Worm (Caenorhabditis elegans) whole organism, early embryonic: Measurements from ENCODE around the gene K11H12.11.

Source experiments
- B0310.2 ChIP-seq: sonication (generic microtip); optimal IDR thresholded peaks from 2 replicates; lab custom pipeline; 2016; ENCODE audit warnings: mild to moderate bottlenecking, missing genetic modification characterization, missing compliant biosample characterization
- F13C5.2 ChIP-seq: sonication (generic microtip); optimal IDR thresholded peaks from 2 replicates; lab custom pipeline; 2017; ENCODE audit warnings: mild to moderate bottlenecking, missing genetic modification characterization, inconsistent platforms, missing compliant biosample characterization
- aly-1 ChIP-seq: sonication (generic microtip); optimal IDR thresholded peaks from 2 replicates; lab custom pipeline; 2016; ENCODE audit warnings: missing genetic modification characterization, missing compliant biosample characterization
- ama-1 ChIP-seq: fragments of 150-350 bp; optimal IDR thresholded peaks from 2 replicates; lab custom pipeline; 2014
- ceh-13 ChIP-seq: fragments of 200-800 bp; sonication (Bioruptor generic); optimal IDR thresholded peaks from 2 replicates; lab custom pipeline; 2018; ENCODE audit warnings: mild to moderate bottlenecking, missing genetic modification characterization, missing compliant biosample characterization
- ceh-36 ChIP-seq: sonication (generic microtip); optimal IDR thresholded peaks from 2 replicates; lab custom pipeline; 2016; ENCODE audit warnings: missing genetic modification characterization, inconsistent platforms, missing compliant biosample characterization
- ets-7 ChIP-seq: sonication (generic microtip); optimal IDR thresholded peaks from 2 replicates; lab custom pipeline; 2016; ENCODE audit warnings: missing genotype, missing genetic modification characterization, missing compliant biosample characterization
- flt-1 ChIP-seq: fragments of 200-800 bp; sonication (Bioruptor generic); IDR thresholded peaks from 2 replicates; pipeline ENCODE4 v1.3.6; 2022; ENCODE audit warnings: missing genetic modification characterization, missing compliant biosample characterization
- hmbx-1 ChIP-seq: sonication (generic microtip); optimal IDR thresholded peaks from 2 replicates; lab custom pipeline; 2016; ENCODE audit warnings: mild to moderate bottlenecking, missing genetic modification characterization, missing compliant biosample characterization
- hmg-4 ChIP-seq: fragments of 200-800 bp; sonication (Bioruptor generic); optimal IDR thresholded peaks from 2 replicates; lab custom pipeline; 2018; ENCODE audit warnings: mild to moderate bottlenecking, missing genetic modification characterization, missing compliant biosample characterization
- hnd-1 ChIP-seq: sonication (generic microtip); optimal IDR thresholded peaks from 2 replicates; lab custom pipeline; 2016; ENCODE audit warnings: missing genetic modification characterization, missing compliant biosample characterization
- pes-1 ChIP-seq: fragments of 200-800 bp; sonication (Bioruptor generic); IDR thresholded peaks from 2 replicates; pipeline ENCODE4 v1.3.6; 2022; ENCODE audit warnings: missing genetic modification reagents, missing genetic modification characterization, missing compliant biosample characterization
- scrt-1 ChIP-seq: fragments of 200-800 bp; sonication (Bioruptor generic); IDR thresholded peaks from 2 replicates; pipeline ENCODE4 v1.3.6; 2022; ENCODE audit warnings: missing genetic modification characterization, missing compliant biosample characterization
- sea-1 ChIP-seq: fragments of 200-800 bp; sonication (Bioruptor generic); conservative IDR thresholded peaks from 2 replicates; pipeline ENCODE4 v1.3.6; 2022; ENCODE audit warnings: missing genetic modification characterization, missing compliant biosample characterization
- tbx-11 ChIP-seq: fragments of 200-800 bp; sonication (Bioruptor generic); IDR thresholded peaks from 2 replicates; pipeline ENCODE4 v1.3.6; 2022; ENCODE audit warnings: missing genetic modification characterization, missing compliant biosample characterization
- tbx-37 ChIP-seq: fragments of 200-800 bp; sonication (Bioruptor generic); conservative IDR thresholded peaks from 2 replicates; pipeline ENCODE4 v1.3.6; 2022; ENCODE audit warnings: missing genetic modification reagents, missing genetic modification characterization, missing compliant biosample characterization
- tra-4 ChIP-seq: sonication (generic microtip); optimal IDR thresholded peaks from 2 replicates; lab custom pipeline; 2017; ENCODE audit warnings: missing genetic modification characterization, missing compliant biosample characterization

K11H12.11 gene

DNA sequence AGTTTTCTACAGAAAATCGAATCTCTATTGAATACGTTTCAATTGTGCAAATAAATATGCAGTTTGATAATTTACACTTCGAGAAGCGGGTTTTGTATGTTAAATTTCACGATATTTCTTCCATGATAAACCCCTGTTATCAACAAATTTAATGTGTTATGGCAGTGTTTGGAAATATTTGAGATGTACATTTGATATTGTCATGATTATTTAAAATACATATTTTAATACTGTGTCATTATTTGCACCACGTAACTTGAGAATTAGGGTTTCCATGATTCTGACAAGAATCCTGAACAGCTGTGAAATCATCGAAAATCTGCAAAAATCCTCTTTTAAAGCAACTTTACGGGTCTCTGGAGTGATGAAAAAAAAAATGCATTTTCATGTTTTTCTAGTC is at the start of gene K11H12.11:
K11H12.11 (minus strand) TSS at position 101 of the 400 bp plus-strand sequence.
- no peak for TF ChIP-seq F13C5.2 (tag; lab: Kevin White, UChicago)
- TF ChIP-seq tbx-11 (GFP tag; lab: Robert Waterston, UW): no peak
- no peak for TF ChIP-seq hmbx-1 (tag; lab: Kevin White, UChicago)
- no peak for TF ChIP-seq ama-1 (lab: Kevin White, UChicago)

DNA sequence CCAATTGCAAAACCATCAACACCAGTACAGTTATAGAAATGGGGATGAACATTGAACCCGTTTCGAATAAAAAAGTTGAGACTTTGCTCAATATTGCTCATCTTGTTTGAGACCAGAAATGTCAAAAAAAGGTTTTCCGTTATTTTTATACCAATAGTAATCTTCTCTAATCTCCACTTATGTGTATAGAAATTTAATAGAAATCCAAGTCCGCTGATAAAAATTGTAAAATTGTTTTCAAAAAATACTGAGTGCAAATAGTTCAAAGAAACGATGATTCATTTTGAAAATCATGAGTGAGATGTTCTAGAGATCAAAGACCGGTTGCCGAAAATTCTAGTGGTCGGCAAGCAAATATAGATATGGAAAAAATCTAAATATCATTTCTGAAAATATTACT is 49.0 kb upstream of the K11H12.11 start, which contains the start of gene Y55F3C.10:
Y55F3C.10 (minus strand) TSS at position 101 of the 400 bp plus-strand sequence.
- TF ChIP-seq hmg-4 (no peak), sea-1 (no peak), tbx-11 (GFP tag; lab: Robert Waterston, UW) (no peak), ceh-36 (tag; lab: Kevin White, UChicago) (no peak), pes-1 (GFP tag; lab: Robert Waterston, UW) (no peak), ama-1 (lab: Kevin White, UChicago) (no peak)

DNA sequence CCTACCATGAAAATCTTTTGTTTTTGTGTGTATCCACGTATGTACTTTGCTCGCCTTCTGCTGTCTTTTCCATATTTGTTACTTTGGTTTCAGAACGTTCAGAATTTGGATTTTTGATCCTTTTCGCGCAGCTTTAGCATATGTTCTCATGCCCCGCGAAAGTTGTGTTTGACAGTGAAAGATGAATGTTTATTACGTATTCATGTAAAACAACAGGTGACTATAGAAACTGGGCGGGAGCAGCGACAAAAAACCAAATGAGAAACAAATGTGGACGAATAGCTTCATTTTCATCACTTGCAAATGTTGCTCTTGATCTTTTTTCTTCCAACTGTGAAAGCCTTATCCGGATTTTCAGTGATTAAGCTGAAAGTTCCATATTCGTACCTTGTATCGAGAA is 46.0 kb upstream of the K11H12.11 start, which contains the start of gene clec-164:
clec-164 (plus strand) TSS at position 301 of the 400 bp plus-strand sequence.
- no peak for TF ChIP-seq ceh-36 (tag; lab: Kevin White, UChicago)

DNA sequence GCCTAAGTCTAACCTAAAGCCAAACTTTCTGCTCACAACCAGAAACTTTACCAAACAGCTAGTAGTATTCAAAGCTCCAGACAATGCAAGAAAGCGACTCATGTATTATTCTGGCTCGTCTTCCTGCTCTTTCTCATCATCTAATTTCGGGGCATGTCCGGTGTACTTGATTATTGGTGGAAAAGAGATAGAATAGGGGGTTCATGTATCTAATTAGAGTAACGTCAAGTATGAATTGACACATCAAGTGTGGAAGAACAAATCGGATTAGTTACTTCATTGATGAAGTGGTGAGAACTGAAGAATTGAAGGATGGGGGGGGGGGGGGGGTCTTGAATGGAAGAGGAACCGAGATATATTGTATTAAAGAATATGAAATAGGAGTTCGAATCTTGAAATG is 45.1 kb upstream of the K11H12.11 start:
- TF ChIP-seq tbx-37 (no peak), ama-1 (lab: Kevin White, UChicago) (no peak), ceh-36 (tag; lab: Kevin White, UChicago) (no peak), hmg-4 (no peak), hmbx-1 (tag; lab: Kevin White, UChicago) (no peak), tra-4 (tag; lab: Kevin White, UChicago) (no peak), sea-1 (no peak)

DNA sequence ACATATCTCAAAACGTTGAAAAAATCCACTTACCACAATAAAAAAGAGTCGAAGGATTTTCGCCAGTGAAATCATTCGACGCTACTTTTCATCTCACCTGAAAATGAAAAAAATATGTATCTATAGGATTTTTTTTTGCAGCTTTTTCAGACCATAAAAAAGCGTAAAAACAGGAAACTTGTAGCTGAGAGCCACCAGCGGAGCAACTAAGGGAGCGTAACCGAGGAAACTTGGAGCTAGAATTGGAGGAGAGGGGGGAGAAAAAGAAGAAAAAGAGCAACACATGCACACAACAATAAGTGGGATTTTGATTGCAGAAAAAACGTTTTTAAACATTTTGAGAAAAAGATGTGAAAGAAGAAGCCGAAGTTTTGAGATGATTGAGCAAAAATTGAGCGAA is 37.3 kb upstream of the K11H12.11 start, which contains the start of gene cutl-26:
cutl-26 (minus strand) TSS at position 101 of the 400 bp plus-strand sequence.
- TF ChIP-seq scrt-1: no peak
- TF ChIP-seq sea-1: no peak
- TF ChIP-seq tra-4 (tag; lab: Kevin White, UChicago): no peak

DNA sequence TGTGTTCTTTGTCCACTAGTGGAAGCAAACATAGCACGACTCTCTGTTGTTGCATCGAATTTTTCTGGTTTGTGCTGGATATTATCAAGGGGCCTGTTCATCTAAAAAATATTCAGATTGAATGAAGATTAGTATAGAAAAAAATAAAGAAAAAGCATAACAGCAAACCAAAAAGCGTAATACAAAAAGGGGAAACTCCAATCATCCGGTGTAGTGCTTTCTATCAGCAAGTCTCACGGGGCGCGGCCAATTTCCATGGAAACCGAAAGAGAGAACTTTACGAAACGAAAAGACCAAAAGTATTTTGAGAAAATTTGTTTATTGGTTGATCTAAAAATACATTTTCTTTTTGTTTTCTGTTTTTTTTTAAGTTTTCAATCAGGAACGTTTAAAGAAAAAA is 27.9 kb upstream of the K11H12.11 start, which contains the start of gene Y55F3C.17:
Y55F3C.17 (minus strand) TSS at position 101 of the 400 bp plus-strand sequence.
- TF ChIP-seq sea-1: no peak
- TF ChIP-seq flt-1: no peak
- no peak for TF ChIP-seq tbx-37
- TF ChIP-seq ets-7 (tag; lab: Kevin White, UChicago): no peak

DNA sequence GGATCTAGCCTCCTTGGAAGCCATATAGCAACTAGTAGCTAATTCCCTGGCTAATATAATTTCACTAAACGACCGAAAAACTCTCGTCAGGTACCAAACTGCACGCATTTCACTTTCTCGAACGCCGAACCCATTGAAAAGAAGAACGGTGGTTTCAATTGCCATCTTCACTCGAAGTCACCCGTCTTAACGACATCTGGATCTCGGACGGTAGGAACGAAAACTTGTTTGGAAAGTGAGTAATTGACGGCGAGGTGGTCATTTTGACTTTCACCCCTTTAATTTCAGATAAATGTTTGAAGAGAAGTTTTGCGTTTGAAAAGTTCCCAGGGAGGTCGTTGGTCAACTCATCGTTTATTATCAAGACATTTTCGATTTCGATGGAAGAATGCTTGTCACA is 14.4 kb upstream of the K11H12.11 start:
- TF ChIP-seq F13C5.2 (tag; lab: Kevin White, UChicago): no peak
- no peak for TF ChIP-seq scrt-1
- TF ChIP-seq flt-1: no peak

DNA sequence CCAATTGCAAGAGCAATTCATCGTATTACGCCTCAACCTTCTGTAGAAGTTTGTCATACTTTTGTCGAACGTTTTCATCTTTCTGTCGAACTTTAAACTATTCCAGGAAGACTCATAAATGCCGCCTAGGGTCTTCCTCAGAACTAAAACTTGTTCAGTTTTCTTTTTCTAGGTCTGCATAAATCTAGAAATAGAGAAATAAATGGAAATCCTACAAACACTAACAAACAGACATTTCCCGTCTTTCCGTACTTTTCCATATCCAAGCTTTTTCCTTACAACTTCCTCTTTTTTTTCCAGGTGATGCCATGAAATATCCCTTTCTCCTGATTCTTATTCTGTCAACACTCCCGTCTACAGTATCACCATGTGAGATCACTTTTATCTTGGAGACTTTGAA is 13.8 kb upstream of the K11H12.11 start, which contains the start of gene cutl-28:
cutl-28 (plus strand) TSS at position 301 of the 400 bp plus-strand sequence.
- TF ChIP-seq ama-1 (lab: Kevin White, UChicago) (no peak), hmbx-1 (tag; lab: Kevin White, UChicago) (no peak), ets-7 (tag; lab: Kevin White, UChicago) (no peak), ceh-13 (no peak), ceh-36 (tag; lab: Kevin White, UChicago) (no peak), flt-1 (no peak), hnd-1 (tag; lab: Kevin White, UChicago) (no peak), hmg-4 (no peak), sea-1 (no peak), F13C5.2 (tag; lab: Kevin White, UChicago) (no peak), B0310.2 (tag; lab: Kevin White, UChicago) (no peak), tbx-37 (no peak)

DNA sequence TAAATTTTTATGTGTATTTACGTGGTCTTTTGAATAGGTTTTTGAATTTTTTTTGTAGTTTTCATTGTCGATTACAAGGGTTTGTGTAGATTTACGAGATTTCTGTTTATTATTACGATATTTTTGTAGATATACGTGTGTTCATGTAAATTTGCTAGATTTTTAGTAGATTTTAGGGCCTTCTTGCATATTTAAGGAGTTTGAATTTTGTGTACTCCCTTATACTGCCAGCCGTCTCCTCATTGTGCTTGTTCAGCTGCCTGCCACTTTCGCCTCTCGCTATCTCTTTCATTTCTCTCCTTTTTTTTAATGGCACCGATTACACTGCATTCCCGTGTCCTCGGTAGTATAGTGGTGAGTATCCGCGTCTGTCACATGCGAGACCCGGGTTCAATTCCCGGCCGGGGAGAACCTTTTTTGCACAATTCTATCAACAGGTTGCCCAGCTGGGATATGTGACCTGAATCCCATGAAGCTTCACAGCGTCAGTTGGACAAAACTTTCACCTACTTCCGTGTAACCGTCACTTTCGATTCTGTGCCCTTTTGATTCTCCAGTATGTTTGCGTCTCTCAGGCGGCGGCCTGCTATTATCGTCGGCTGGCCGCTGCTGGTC is 12.5 kb upstream of the K11H12.11 start:
- peak; percentile 79 for TF ChIP-seq tbx-37
- peak; percentile 41 for TF ChIP-seq hmbx-1 (tag; lab: Kevin White, UChicago)
- TF ChIP-seq scrt-1: peak; percentile 87
- peak; percentile 84 for TF ChIP-seq aly-1
- peak; percentile 2 for TF ChIP-seq tra-4 (tag; lab: Kevin White, UChicago)
- TF ChIP-seq ceh-36 (tag; lab: Kevin White, UChicago): peak; percentile 68
- TF ChIP-seq ama-1 (lab: Kevin White, UChicago): no peak
- TF ChIP-seq sea-1: peak; percentile 85
- peak; percentile 70 for TF ChIP-seq F13C5.2 (tag; lab: Kevin White, UChicago)
- peak; percentile 50 for TF ChIP-seq ets-7 (tag; lab: Kevin White, UChicago)
- TF ChIP-seq flt-1: peak; percentile 86
- TF ChIP-seq hmg-4: peak; percentile 93
- TF ChIP-seq ceh-13: peak; percentile 74
- TF ChIP-seq hnd-1 (tag; lab: Kevin White, UChicago): peak; percentile 72
- TF ChIP-seq B0310.2 (tag; lab: Kevin White, UChicago): peak; percentile 73
- peak; percentile 85 for TF ChIP-seq tbx-11 (GFP tag; lab: Robert Waterston, UW)
- peak; percentile 89 for TF ChIP-seq pes-1 (GFP tag; lab: Robert Waterston, UW)
